Fruit fly (Drosophila melanogaster): ENCODE data around the gene Ugt36D1.

The Ugt36D1 gene

DNA sequence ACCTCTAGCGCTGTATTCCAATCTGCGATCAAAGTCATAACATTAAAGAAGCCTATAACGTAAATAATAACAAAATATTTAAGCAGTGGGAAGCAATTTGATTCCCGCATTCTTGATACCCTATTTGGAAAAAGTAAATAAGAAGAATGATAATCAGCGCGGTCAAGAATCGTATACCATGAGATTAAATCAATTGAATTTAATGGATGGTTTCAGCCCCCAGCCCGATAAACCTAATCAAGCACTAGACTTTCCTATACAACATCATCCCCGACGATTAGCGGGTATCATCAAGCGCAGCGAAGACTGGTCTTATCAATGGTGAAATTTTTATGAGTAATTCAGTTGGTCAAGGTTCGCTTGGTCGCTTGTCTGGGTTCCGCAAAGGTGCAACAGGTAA is 20.2 kb downstream of the Ugt36D1 start:
- TF ChIP-seq sage (GFP tag; optimal IDR thresholded peaks at IDR 0.05) (no peak), OdsH (GFP tag; optimal IDR thresholded peaks at IDR 0.05) (peak; percentile 46), h (GFP tag; optimal IDR thresholded peaks at IDR 0.05) (peak; percentile 53), rgr (GFP tag; optimal IDR thresholded peaks at IDR 0.05) (peak; percentile 53), Hnf4 (GFP tag; optimal IDR thresholded peaks at IDR 0.05) (peak; percentile 73), lola (GFP tag; optimal IDR thresholded peaks at IDR 0.05) (no peak), br (GFP tag; optimal IDR thresholded peaks at IDR 0.05) (peak; percentile 73), foxo (GFP tag; optimal IDR thresholded peaks at IDR 0.05) (peak in 1 of 2 experiments; percentile 53), ey (GFP tag; optimal IDR thresholded peaks at IDR 0.05) (peak; percentile 69), fru (GFP tag; optimal IDR thresholded peaks at IDR 0.05) (peak; percentile 51)

DNA sequence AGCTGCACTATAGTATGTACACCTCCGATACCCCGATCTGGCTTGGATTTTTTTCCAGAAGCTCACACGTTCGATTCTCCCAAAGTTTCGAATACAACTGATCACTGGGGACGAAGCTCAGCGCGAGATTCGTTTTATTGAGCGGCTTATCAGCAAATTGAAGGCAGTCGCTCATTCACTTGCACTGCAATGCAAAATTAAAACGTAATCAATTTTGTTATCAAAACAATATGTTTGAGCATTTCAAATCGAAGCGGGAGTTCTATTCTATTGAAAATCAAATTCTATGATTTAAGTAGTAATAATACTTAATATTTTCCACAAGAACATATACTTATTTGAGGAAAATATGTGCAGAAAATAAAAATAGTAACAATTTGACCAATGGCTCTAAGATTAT is 21.1 kb downstream of the Ugt36D1 start, which contains the start of gene CG33120:
Gene CG33120, minus strand, starts transcription at position 101 of the 400 bp plus-strand sequence.
- TF ChIP-seq usp (GFP tag; optimal IDR thresholded peaks at IDR 0.05) (no peak), dl (GFP tag; optimal IDR thresholded peaks at IDR 0.05; ENCODE audit: insufficient read depth in 1 of 2, partially characterized antibody in 2 of 2) (no peak), Dif (GFP tag; optimal IDR thresholded peaks at IDR 0.05; ENCODE audit: partially characterized antibody) (no peak), ey (GFP tag; optimal IDR thresholded peaks at IDR 0.05) (no peak), N (GFP tag; optimal IDR thresholded peaks at IDR 0.05) (no peak), Hr78 (GFP tag; optimal IDR thresholded peaks at IDR 0.05) (no peak), Rel (GFP tag; optimal IDR thresholded peaks at IDR 0.05) (no peak), Rel (tag; optimal IDR thresholded peaks at IDR 0.05) (no peak), pan (optimal IDR thresholded peaks at IDR 0.05) (no peak), Sp1 (GFP tag; optimal IDR thresholded peaks at IDR 0.05) (no peak)

DNA sequence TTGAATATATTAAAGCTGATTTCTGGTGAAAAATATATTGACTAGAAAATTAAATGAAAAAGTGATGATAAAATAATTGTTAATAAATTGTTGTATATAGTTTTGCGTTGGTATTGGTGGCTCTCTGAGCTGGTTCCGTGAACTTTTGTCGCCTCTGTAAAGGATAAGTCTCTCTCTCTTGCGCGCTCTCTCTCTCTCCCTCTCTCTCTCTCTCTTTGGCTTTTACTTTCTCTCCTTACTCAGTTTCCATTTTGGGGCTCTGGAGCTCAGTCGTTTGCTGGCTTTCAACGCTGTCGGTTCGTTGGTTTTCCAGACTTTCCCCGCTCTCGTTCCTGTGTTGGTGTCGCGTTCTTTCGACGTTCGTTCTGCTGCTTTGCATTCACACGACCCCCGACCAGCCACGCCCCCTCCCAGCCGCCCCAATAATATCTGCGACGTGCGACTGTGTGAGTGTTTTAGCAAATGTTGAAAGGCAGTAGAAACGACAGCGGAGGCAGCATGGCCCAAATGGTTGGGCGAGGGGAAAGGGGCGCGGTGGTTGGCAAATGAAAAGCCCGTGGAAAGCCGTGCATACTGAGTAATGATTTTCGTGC is 21.7 kb downstream of the Ugt36D1 start, which contains the start of gene CG17321:
Gene CG17321, plus strand, starts transcription at position 268 of the 593 bp plus-strand sequence.
- peak; percentile 62 for TF ChIP-seq Vsx2 (GFP tag; optimal IDR thresholded peaks at IDR 0.05; ENCODE audit: partially characterized antibody)
- TF ChIP-seq Hnf4 (GFP tag; optimal IDR thresholded peaks at IDR 0.05) = no peak
- peak; percentile 5 to 77 for TF ChIP-seq dl (GFP tag; optimal IDR thresholded peaks at IDR 0.05; ENCODE audit: insufficient read depth in 1 of 2, partially characterized antibody in 2 of 2)
- peak; percentile 87 for TF ChIP-seq Dif (GFP tag; optimal IDR thresholded peaks at IDR 0.05; ENCODE audit: partially characterized antibody)

DNA sequence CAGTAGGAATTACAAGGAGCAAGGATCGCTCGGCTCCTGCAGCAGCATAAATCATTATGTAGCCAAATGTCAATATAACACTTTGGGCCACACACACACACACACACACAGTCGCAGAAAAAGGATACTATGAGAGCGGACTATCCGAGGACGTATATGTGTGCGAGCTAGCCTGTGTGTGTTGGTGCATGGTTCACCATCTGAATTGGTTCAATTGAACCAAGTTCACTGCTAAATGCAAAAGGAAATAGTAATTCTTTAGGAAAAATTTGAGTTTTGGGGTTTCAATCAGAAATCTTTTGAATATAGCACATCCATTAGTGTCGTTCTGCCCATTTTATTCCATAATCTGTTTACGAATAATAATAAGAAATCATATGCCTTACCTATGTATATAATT is 22.8 kb downstream of the Ugt36D1 start:
- no peak for TF ChIP-seq foxo (GFP tag; optimal IDR thresholded peaks at IDR 0.05)
- TF ChIP-seq Dfd (GFP tag; optimal IDR thresholded peaks at IDR 0.05) = no peak
- TF ChIP-seq tai (GFP tag; optimal IDR thresholded peaks at IDR 0.05) = no peak
- no peak for TF ChIP-seq Vsx2 (GFP tag; optimal IDR thresholded peaks at IDR 0.05; ENCODE audit: partially characterized antibody)
- no peak for TF ChIP-seq Hr83 (GFP tag; optimal IDR thresholded peaks at IDR 0.05; ENCODE audit: poor library complexity, severe bottlenecking)
- no peak for TF ChIP-seq Hnf4 (GFP tag; optimal IDR thresholded peaks at IDR 0.05)
- no peak for TF ChIP-seq CG32264 (GFP tag; optimal IDR thresholded peaks at IDR 0.05)
- TF ChIP-seq CrebA (GFP tag; optimal IDR thresholded peaks at IDR 0.05; ENCODE audit: borderline replicate concordance) = no peak
- no peak for TF ChIP-seq OdsH (GFP tag; optimal IDR thresholded peaks at IDR 0.05)
- TF ChIP-seq brk (GFP tag; optimal IDR thresholded peaks at IDR 0.05) = no peak
- TF ChIP-seq Mio (GFP tag; optimal IDR thresholded peaks at IDR 0.05) = no peak
- no peak for TF ChIP-seq ey (GFP tag; optimal IDR thresholded peaks at IDR 0.05)
- TF ChIP-seq Myc (optimal IDR thresholded peaks at IDR 0.05) = no peak
- TF ChIP-seq CG9705 (GFP tag; optimal IDR thresholded peaks at IDR 0.05) = no peak

DNA sequence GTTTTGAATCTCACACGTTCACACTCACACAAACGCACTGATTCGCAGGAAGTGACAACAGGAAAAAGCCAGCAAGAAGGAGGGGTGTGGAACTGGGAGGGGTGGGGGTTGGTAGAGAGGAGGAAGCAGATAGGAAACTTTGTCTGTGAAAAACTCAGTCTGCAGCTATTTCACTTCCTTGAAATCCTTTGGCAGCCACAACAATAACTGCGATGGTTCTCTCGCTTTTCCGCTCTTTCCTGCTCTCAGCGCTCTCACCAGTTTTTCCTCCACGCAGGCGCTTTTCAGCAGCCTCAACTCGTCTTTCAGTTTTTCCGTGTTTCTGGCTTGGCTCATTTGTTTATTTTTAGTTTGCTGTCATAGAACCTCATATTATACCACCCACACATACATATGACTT is 23.5 kb downstream of the Ugt36D1 start:
- TF ChIP-seq dl (GFP tag; optimal IDR thresholded peaks at IDR 0.05; ENCODE audit: insufficient read depth in 1 of 2, partially characterized antibody in 2 of 2) (no peak), sv (GFP tag; optimal IDR thresholded peaks at IDR 0.05) (no peak), Hnf4 (GFP tag; optimal IDR thresholded peaks at IDR 0.05) (no peak), h (GFP tag; optimal IDR thresholded peaks at IDR 0.05) (no peak), br (GFP tag; optimal IDR thresholded peaks at IDR 0.05) (no peak), sage (GFP tag; optimal IDR thresholded peaks at IDR 0.05) (no peak), Mio (GFP tag; optimal IDR thresholded peaks at IDR 0.05) (no peak), CrebA (GFP tag; optimal IDR thresholded peaks at IDR 0.05; ENCODE audit: borderline replicate concordance) (no peak), CG32264 (GFP tag; optimal IDR thresholded peaks at IDR 0.05) (no peak), rgr (GFP tag; optimal IDR thresholded peaks at IDR 0.05) (no peak), HLH106 (tag; optimal IDR thresholded peaks at IDR 0.05) (no peak), lola (GFP tag; optimal IDR thresholded peaks at IDR 0.05) (no peak), Dfd (GFP tag; optimal IDR thresholded peaks at IDR 0.05) (no peak), GATAd (GFP tag; optimal IDR thresholded peaks at IDR 0.05) (no peak), jim (GFP tag; optimal IDR thresholded peaks at IDR 0.05) (no peak), usp (GFP tag; optimal IDR thresholded peaks at IDR 0.05) (no peak), OdsH (GFP tag; optimal IDR thresholded peaks at IDR 0.05) (no peak)
